Worm (Caenorhabditis elegans): Measurements from ENCODE around the gene ZK813.7.

- no peak for TF ChIP-seq ama-1 (optimal IDR thresholded peaks at IDR 0.05)
- no peak for TF ChIP-seq tbx-37 (GFP tag; conservative IDR thresholded peaks at IDR 0.05)
- no peak for TF ChIP-seq F13C5.2 (tag; optimal IDR thresholded peaks at IDR 0.05)
- no peak for TF ChIP-seq ceh-13 (GFP tag; optimal IDR thresholded peaks at IDR 0.05)
- TF ChIP-seq scrt-1 (GFP tag; IDR thresholded peaks at IDR 0.05): no peak
- TF ChIP-seq tra-4 (tag; optimal IDR thresholded peaks at IDR 0.05): no peak
- TF ChIP-seq aly-1 (tag; optimal IDR thresholded peaks at IDR 0.05): no peak
- no peak for TF ChIP-seq pes-1 (GFP tag; IDR thresholded peaks at IDR 0.05)
These were observed 29.9 kb upstream of the ZK813.7 start, which contains the start of gene dhs-27 for ce11 chrX:3414660-3415144.

Measured in whole organism, early embryonic.